Worm (Caenorhabditis elegans) whole organism, early embryonic: ENCODE results near the gene T20G5.13.

Source experiments
- ama-1 ChIP-seq: fragments of 150-350 bp; optimal IDR thresholded peaks from 2 replicates; lab custom pipeline; 2014
- ceh-13 ChIP-seq: fragments of 200-800 bp; sonication (Bioruptor generic); optimal IDR thresholded peaks from 2 replicates; lab custom pipeline; 2018; ENCODE audit warnings: mild to moderate bottlenecking, missing genetic modification characterization, missing compliant biosample characterization
- flt-1 ChIP-seq: fragments of 200-800 bp; sonication (Bioruptor generic); IDR thresholded peaks from 2 replicates; pipeline ENCODE4 v1.3.6; 2022; ENCODE audit warnings: missing genetic modification characterization, missing compliant biosample characterization
- sea-1 ChIP-seq: fragments of 200-800 bp; sonication (Bioruptor generic); conservative IDR thresholded peaks from 2 replicates; pipeline ENCODE4 v1.3.6; 2022; ENCODE audit warnings: missing genetic modification characterization, missing compliant biosample characterization

ce11 chrIII:10149910-10150309 lies 51.2 kb downstream of the T20G5.13 start:
- TF ChIP-seq flt-1 (no peak), ceh-13 (GFP tag; lab: Kevin White, UChicago) (no peak), ama-1 (no peak), sea-1 (GFP tag; lab: Robert Waterston, UW) (no peak)
